1 worm cellular context compared by ENCODE assay signal in the genomic region with DNA sequence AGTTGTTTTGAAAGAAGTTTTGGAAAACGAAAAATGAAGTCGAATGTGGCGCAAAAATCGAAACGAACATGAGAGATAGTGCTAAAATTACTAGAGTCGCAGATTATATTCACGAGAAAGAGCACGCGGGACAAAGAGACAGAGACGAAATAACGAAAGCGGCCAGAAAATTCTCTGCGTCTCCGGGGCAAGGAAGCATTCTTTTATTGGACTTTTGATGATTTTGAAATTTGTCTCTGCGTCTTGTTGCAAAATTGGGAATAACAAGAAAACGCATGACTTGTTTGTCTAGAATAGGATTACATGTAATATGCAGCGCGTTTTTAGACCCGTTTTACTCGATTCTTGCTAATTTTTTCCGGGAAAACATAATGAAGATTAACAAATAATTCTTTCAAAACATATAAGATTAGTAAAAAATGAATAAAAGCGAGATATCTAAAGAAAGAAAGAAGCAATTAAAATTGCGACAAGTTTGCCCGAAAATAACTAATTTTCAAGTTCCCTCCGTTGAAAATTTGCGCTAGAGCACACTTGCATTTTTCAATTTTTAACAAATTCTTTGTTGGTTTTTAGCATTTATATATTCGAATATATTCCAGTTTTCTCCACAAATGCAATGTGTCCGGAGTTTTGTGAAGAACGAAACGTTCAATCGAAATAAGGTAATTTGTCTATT.
TF ChIP-seq lines count a peak whose summit lies in the region.

A gene (minus strand): TSS at position 466 of the 679 bp plus-strand sequence.
A gene (plus strand): TSS at position 568 of the 679 bp plus-strand sequence.

TF ChIP-seq in whole organism, L1 larva, 84 proteins besides CTCF, POLR2A, EP300 and RAD21 (continued from another document):
- TF ChIP-seq unc-86 (tag; optimal IDR thresholded peaks at IDR 0.05; lab: Kevin White, UChicago), result peak; percentile 70
- peak; percentile 75 for TF ChIP-seq sox-4 (tag; optimal IDR thresholded peaks at IDR 0.05; lab: Kevin White, UChicago)
- TF ChIP-seq isw-1 (GFP tag; IDR thresholded peaks at IDR 0.05; lab: Robert Waterston, UW), result peak; percentile 42
- TF ChIP-seq nhr-85 (tag; lab: Kevin White, UChicago), result peak; percentile 85
- peak; percentile 48 to 75 for TF ChIP-seq lsy-2 (tag; optimal IDR thresholded peaks at IDR 0.05; lab: Kevin White, UChicago)
- no peak for TF ChIP-seq efl-3 (GFP tag; optimal IDR thresholded peaks at IDR 0.05; lab: Kevin White, UChicago)
- TF ChIP-seq nhr-77 (tag; optimal IDR thresholded peaks at IDR 0.05; lab: Kevin White, UChicago), result peak; percentile 50
- TF ChIP-seq mdl-1 (tag; optimal IDR thresholded peaks at IDR 0.05; lab: Kevin White, UChicago), result peak in 1 of 2 experiments; percentile 42
- TF ChIP-seq unc-62 (GFP tag; optimal IDR thresholded peaks at IDR 0.05; lab: Kevin White, UChicago), result no peak
- peak; percentile 0 for TF ChIP-seq F16B12.6 (tag; optimal IDR thresholded peaks at IDR 0.05; lab: Kevin White, UChicago)
- peak; percentile 79 for TF ChIP-seq skn-1 (tag; optimal IDR thresholded peaks at IDR 0.05; lab: Kevin White, UChicago)
- peak; percentile 14 for TF ChIP-seq jun-1 (tag; optimal IDR thresholded peaks at IDR 0.05; lab: Kevin White, UChicago)
- peak; percentile 12 to 45 (median 44) for TF ChIP-seq ceh-82 (tag; optimal IDR thresholded peaks at IDR 0.05; lab: Kevin White, UChicago)
- no peak for TF ChIP-seq hlh-4 (tag; optimal IDR thresholded peaks at IDR 0.05; lab: Kevin White, UChicago)
- TF ChIP-seq zip-4 (GFP tag; optimal IDR thresholded peaks at IDR 0.05; lab: Kevin White, UChicago), result no peak
- TF ChIP-seq ceh-63 (GFP tag; optimal IDR thresholded peaks at IDR 0.05; lab: Kevin White, UChicago), result no peak
- TF ChIP-seq ets-5 (GFP tag; IDR thresholded peaks at IDR 0.05; lab: Robert Waterston, UW), result no peak
- peak; percentile 64 for TF ChIP-seq blmp-1 (tag; optimal IDR thresholded peaks at IDR 0.05; lab: Kevin White, UChicago)
- TF ChIP-seq nhr-47 (tag; optimal IDR thresholded peaks at IDR 0.05; lab: Kevin White, UChicago), result peak; percentile 89
- TF ChIP-seq lin-13 (GFP tag; optimal IDR thresholded peaks at IDR 0.05; lab: Kevin White, UChicago), result no peak
- TF ChIP-seq nhr-71 (tag; optimal IDR thresholded peaks at IDR 0.05; lab: Kevin White, UChicago), result peak; percentile 87
- TF ChIP-seq unc-30 (tag; optimal IDR thresholded peaks at IDR 0.05; lab: Kevin White, UChicago), result no peak
- no peak for TF ChIP-seq aha-1 (tag; optimal IDR thresholded peaks at IDR 0.05; lab: Kevin White, UChicago)
- no peak for TF ChIP-seq hlh-17 (GFP tag; optimal IDR thresholded peaks at IDR 0.05; lab: Kevin White, UChicago; ENCODE audit: borderline replicate concordance)
- peak; percentile 63 for TF ChIP-seq mef-2 (tag; optimal IDR thresholded peaks at IDR 0.05; lab: Kevin White, UChicago)
- TF ChIP-seq lin-15B (tag; optimal IDR thresholded peaks at IDR 0.05; lab: Kevin White, UChicago), result peak; percentile 12
- peak; percentile 30 for TF ChIP-seq xbp-1 (tag; optimal IDR thresholded peaks at IDR 0.05; lab: Kevin White, UChicago)
- peak; percentile 52 for TF ChIP-seq nhr-90 (tag; optimal IDR thresholded peaks at IDR 0.05; lab: Kevin White, UChicago; ENCODE audit: poor library complexity)
- no peak for TF ChIP-seq nhr-84 (tag; optimal IDR thresholded peaks at IDR 0.05; lab: Kevin White, UChicago)
